Fruit fly (Drosophila melanogaster) whole organism, embryonic: ENCODE measurements around the gene Dpp10.
A peak's percentile ranks its signal among the peaks of the same experiment; 100 is the strongest.

Experiments used
- Asciz ChIP-seq: fragments of 200-800 bp; sonication (Bioruptor generic); optimal IDR thresholded peaks from 2 replicates; lab custom pipeline; 2017; ENCODE audit warnings: missing biosample characterization, mild to moderate bottlenecking, missing genetic modification characterization, missing genetic modification reagents
- CG14050 ChIP-seq: fragments of 200-800 bp; sonication (Bioruptor generic); IDR thresholded peaks from 3 replicates; pipeline ENCODE4 v1.3.6; 2022; ENCODE audit warnings: missing biosample characterization, missing genetic modification characterization
- CG1602 ChIP-seq: fragments of 200-800 bp; sonication (Bioruptor generic); optimal IDR thresholded peaks from 3 replicates; lab custom pipeline; 2016; ENCODE audit warnings: missing biosample characterization, missing genetic modification characterization
- CG17186 ChIP-seq: fragments of 200-800 bp; sonication (Bioruptor generic); optimal IDR thresholded peaks from 3 replicates; lab custom pipeline; 2017; ENCODE audit warnings: missing biosample characterization, missing genetic modification reagents, missing genetic modification characterization
- CG17359 ChIP-seq: fragments of 200-800 bp; sonication (Bioruptor generic); optimal IDR thresholded peaks from 3 replicates; lab custom pipeline; 2018; ENCODE audit warnings: missing biosample characterization, mild to moderate bottlenecking, missing genetic modification characterization, moderate library complexity
- CG17802 ChIP-seq: fragments of 200-800 bp; sonication (Bioruptor generic); optimal IDR thresholded peaks from 2 replicates; lab custom pipeline; 2018; ENCODE audit warnings: missing biosample characterization, mild to moderate bottlenecking, missing genetic modification characterization, moderate library complexity
- CG18011 ChIP-seq: fragments of 200-800 bp; sonication (Bioruptor generic); optimal IDR thresholded peaks from 2 replicates; lab custom pipeline; 2017; ENCODE audit warnings: missing biosample characterization, missing genetic modification characterization, mild to moderate bottlenecking, moderate library complexity, missing genotype
- CG3407 ChIP-seq: fragments of 200-800 bp; sonication (Bioruptor generic); optimal IDR thresholded peaks from 2 replicates; lab custom pipeline; 2018; ENCODE audit warnings: missing biosample characterization, mild to moderate bottlenecking, missing genetic modification characterization
- CG4404 ChIP-seq: fragments of 200-800 bp; sonication (Bioruptor generic); IDR thresholded peaks from 2 replicates; pipeline ENCODE4 v1.3.6; 2022; ENCODE audit warnings: missing biosample characterization, missing genetic modification characterization
- CG6254 ChIP-seq: fragments of 200-800 bp; sonication (Bioruptor generic); optimal IDR thresholded peaks from 3 replicates; lab custom pipeline; 2017; ENCODE audit warnings: mild to moderate bottlenecking, missing biosample characterization, missing genetic modification reagents, missing genetic modification characterization
- CG6689 ChIP-seq: fragments of 200-800 bp; sonication (Bioruptor generic); IDR thresholded peaks from 2 replicates; pipeline ENCODE4 v1.3.6; 2022; ENCODE audit warnings: missing biosample characterization, missing genetic modification characterization
- CG7372 ChIP-seq: fragments of 200-800 bp; sonication (Bioruptor generic); IDR thresholded peaks from 2 replicates; pipeline ENCODE4 v1.3.6; 2022; ENCODE audit warnings: missing biosample characterization, missing genetic modification characterization
- CG7987 ChIP-seq: fragments of 200-800 bp; sonication (Bioruptor generic); optimal IDR thresholded peaks from 2 replicates; lab custom pipeline; 2018; ENCODE audit warnings: missing biosample characterization, mild to moderate bottlenecking, missing genetic modification characterization, moderate library complexity
- CG9817 ChIP-seq: fragments of 200-800 bp; sonication (Bioruptor generic); optimal IDR thresholded peaks from 2 replicates; lab custom pipeline; 2018; ENCODE audit warnings: missing biosample characterization, mild to moderate bottlenecking, missing genetic modification characterization, moderate library complexity
- CHES-1-like ChIP-seq: fragments of 200-800 bp; sonication (Bioruptor generic); optimal IDR thresholded peaks from 2 replicates; lab custom pipeline; 2016; ENCODE audit warnings: missing biosample characterization, missing genetic modification characterization
- CkIIα-i1 ChIP-seq: fragments of 200-800 bp; sonication (Bioruptor generic); IDR thresholded peaks from 2 replicates; pipeline ENCODE4 v1.3.6; 2022; ENCODE audit warnings: missing biosample characterization, missing genetic modification characterization
- Drgx ChIP-seq: fragments of 200-800 bp; sonication (Bioruptor generic); IDR thresholded peaks from 2 replicates; pipeline ENCODE4 v1.3.6; 2022; ENCODE audit warnings: missing biosample characterization, missing genetic modification characterization
- Eip74EF ChIP-seq, 2 experiments: fragments of 200-800 bp in 1 of 2; fragments of >200 bp in 1 of 2; sonication (Bioruptor generic) in 1 of 2; optimal IDR thresholded peaks; 2 replicates each; lab custom pipeline; 2017 to 2019; ENCODE audit warnings: missing biosample characterization in 2 of 2, missing genetic modification characterization in 2 of 2, mild to moderate bottlenecking in 1 of 2, moderate library complexity in 1 of 2
- Gug ChIP-seq: fragments of 200-800 bp; sonication (Bioruptor generic); IDR thresholded peaks from 4 replicates; pipeline ENCODE4 v1.3.6; 2022; ENCODE audit warnings: missing biosample characterization, missing genetic modification characterization
- HLH3B ChIP-seq: fragments of 200-800 bp; sonication (Bioruptor generic); IDR thresholded peaks from 2 replicates; pipeline ENCODE4 v1.3.6; 2022; ENCODE audit warnings: missing biosample characterization, missing genetic modification characterization
- Lhr ChIP-seq: fragments of 200-800 bp; sonication (Bioruptor generic); optimal IDR thresholded peaks from 3 replicates; lab custom pipeline; 2017; ENCODE audit warnings: mild to moderate bottlenecking, missing biosample characterization, missing genetic modification reagents, missing genetic modification characterization
- Max ChIP-seq: fragments of 200-800 bp; sonication (Bioruptor generic); optimal IDR thresholded peaks from 2 replicates; lab custom pipeline; 2016; ENCODE audit warnings: missing biosample characterization, mild to moderate bottlenecking, missing genetic modification characterization
- Med ChIP-seq: fragments of 200-800 bp; sonication (Bioruptor generic); peaks from one replicate; lab custom pipeline; 2016; ENCODE audit warnings: missing biosample characterization, missing genetic modification characterization, mild to moderate bottlenecking, inconsistent platforms, moderate library complexity
- Neu2 ChIP-seq: fragments of 200-800 bp; sonication (Bioruptor generic); optimal IDR thresholded peaks from 3 replicates; lab custom pipeline; 2016; ENCODE audit warnings: missing biosample characterization, missing genetic modification characterization, borderline replicate concordance
- Nf-YA ChIP-seq: fragments of 200-800 bp; sonication (Bioruptor generic); IDR thresholded peaks from 2 replicates; pipeline ENCODE4 v1.3.6; 2022; ENCODE audit warnings: missing biosample characterization, missing genetic modification characterization
- Nf-YC ChIP-seq: fragments of 200-800 bp; optimal IDR thresholded peaks from 3 replicates; lab custom pipeline; 2019; ENCODE audit warnings: missing biosample characterization, mild to moderate bottlenecking, missing genetic modification characterization, moderate library complexity
- Oaz ChIP-seq: fragments of 200-800 bp; sonication (Bioruptor generic); IDR thresholded peaks from 2 replicates; pipeline ENCODE4 v1.3.6; 2022; ENCODE audit warnings: missing biosample characterization, missing genetic modification characterization
- Rfx ChIP-seq: fragments of 200-800 bp; sonication (Bioruptor generic); IDR thresholded peaks from 2 replicates; pipeline ENCODE4 v1.3.6; 2022; ENCODE audit warnings: missing biosample characterization, missing genetic modification characterization
- Sin3A ChIP-seq: fragments of >200 bp; optimal IDR thresholded peaks from 2 replicates; lab custom pipeline; 2018
- Usf ChIP-seq: fragments of 200-800 bp; sonication (Bioruptor generic); optimal IDR thresholded peaks from 2 replicates; lab custom pipeline; 2017; ENCODE audit warnings: missing genotype, missing biosample characterization, missing genetic modification characterization
- ac ChIP-seq: fragments of 200-800 bp; sonication (Bioruptor generic); optimal IDR thresholded peaks from 3 replicates; lab custom pipeline; 2017; ENCODE audit warnings: missing biosample characterization, mild to moderate bottlenecking, missing genetic modification characterization
- al ChIP-seq: fragments of 200-800 bp; sonication (Bioruptor generic); IDR thresholded peaks from 2 replicates; pipeline ENCODE4 v1.3.6; 2022; ENCODE audit warnings: missing biosample characterization, missing genetic modification characterization
- aop ChIP-seq: fragments of 200-800 bp; sonication (Bioruptor generic); IDR thresholded peaks from 2 replicates; pipeline ENCODE4 v1.3.6; 2022; ENCODE audit warnings: missing biosample characterization, missing genetic modification characterization
- chif ChIP-seq, 2 experiments: fragments of 200-800 bp; sonication (Bioruptor generic); optimal IDR thresholded peaks; 3 replicates each; lab custom pipeline; 2016; ENCODE audit warnings: missing biosample characterization in 2 of 2, missing genetic modification characterization in 2 of 2
- chn ChIP-seq: fragments of 200-800 bp; sonication (Bioruptor generic); optimal IDR thresholded peaks from 2 replicates; lab custom pipeline; 2016; ENCODE audit warnings: missing biosample characterization, missing genetic modification characterization
- crp ChIP-seq, 2 experiments: fragments of 200-800 bp; sonication (Bioruptor generic); optimal IDR thresholded peaks; 2 replicates in 1 of 2; 3 replicates in 1 of 2; lab custom pipeline; 2017; ENCODE audit warnings: missing biosample characterization in 2 of 2, missing genetic modification characterization in 2 of 2, mild to moderate bottlenecking in 1 of 2, moderate library complexity in 1 of 2
- dm ChIP-seq: fragments of 200-800 bp; sonication (Bioruptor generic); optimal IDR thresholded peaks from 3 replicates; lab custom pipeline; 2016; ENCODE audit warnings: missing biosample characterization, missing genetic modification characterization
- eve ChIP-seq, 2 experiments: fragments of >200 bp; optimal IDR thresholded peaks; 2 replicates each; lab custom pipeline; 2017; ENCODE audit warnings: missing biosample characterization in 2 of 2, missing genetic modification characterization in 2 of 2
- fru ChIP-seq: fragments of >200 bp; optimal IDR thresholded peaks from 2 replicates; lab custom pipeline; 2017
- ftz-f1 ChIP-seq: fragments of 200-800 bp; sonication (Bioruptor generic); optimal IDR thresholded peaks from 2 replicates; lab custom pipeline; 2016; ENCODE audit warnings: missing biosample characterization, missing genetic modification characterization
- gcm ChIP-seq: fragments of 200-800 bp; sonication (Bioruptor generic); optimal IDR thresholded peaks from 2 replicates; lab custom pipeline; 2019; ENCODE audit warnings: missing biosample characterization, mild to moderate bottlenecking, missing genetic modification characterization, moderate library complexity
- grau ChIP-seq: fragments of 200-800 bp; optimal IDR thresholded peaks from 3 replicates; lab custom pipeline; 2019; ENCODE audit warnings: missing biosample characterization, mild to moderate bottlenecking, missing genetic modification characterization, moderate library complexity
- hth ChIP-seq: fragments of >200 bp; optimal IDR thresholded peaks from 2 replicates; lab custom pipeline; 2017; ENCODE audit warnings: inconsistent platforms
- lola ChIP-seq, 3 experiments: fragments of >200 bp in 2 of 3; fragments of 200-800 bp in 1 of 3; sonication (Bioruptor generic) in 1 of 3; optimal IDR thresholded peaks; 2 replicates each; lab custom pipeline; 2017 to 2019; ENCODE audit warnings: missing biosample characterization in 3 of 3, missing genetic modification characterization in 3 of 3, mild to moderate bottlenecking in 1 of 3, moderate library complexity in 1 of 3
- mirr ChIP-seq: fragments of 200-800 bp; sonication (Bioruptor generic); optimal IDR thresholded peaks from 3 replicates; lab custom pipeline; 2018; ENCODE audit warnings: missing biosample characterization, mild to moderate bottlenecking, missing genetic modification characterization
- psq ChIP-seq: fragments of 200-800 bp; sonication (Bioruptor generic); optimal IDR thresholded peaks from 2 replicates; lab custom pipeline; 2017; ENCODE audit warnings: missing biosample characterization, missing genetic modification characterization
- ranshi ChIP-seq: fragments of 200-800 bp; sonication (Bioruptor generic); IDR thresholded peaks from 2 replicates; pipeline ENCODE4 v1.3.6; 2022; ENCODE audit warnings: missing biosample characterization, missing genetic modification characterization
- wor ChIP-seq: fragments of 200-800 bp; sonication (Bioruptor generic); IDR thresholded peaks from 2 replicates; pipeline ENCODE4 v1.3.6; 2022; ENCODE audit warnings: missing biosample characterization, missing genetic modification characterization
- zen ChIP-seq: fragments of 200-800 bp; sonication (Bioruptor generic); optimal IDR thresholded peaks from 3 replicates; lab custom pipeline; 2018; ENCODE audit warnings: missing biosample characterization, mild to moderate bottlenecking, missing genetic modification characterization, moderate library complexity

Dpp10 gene

DNA sequence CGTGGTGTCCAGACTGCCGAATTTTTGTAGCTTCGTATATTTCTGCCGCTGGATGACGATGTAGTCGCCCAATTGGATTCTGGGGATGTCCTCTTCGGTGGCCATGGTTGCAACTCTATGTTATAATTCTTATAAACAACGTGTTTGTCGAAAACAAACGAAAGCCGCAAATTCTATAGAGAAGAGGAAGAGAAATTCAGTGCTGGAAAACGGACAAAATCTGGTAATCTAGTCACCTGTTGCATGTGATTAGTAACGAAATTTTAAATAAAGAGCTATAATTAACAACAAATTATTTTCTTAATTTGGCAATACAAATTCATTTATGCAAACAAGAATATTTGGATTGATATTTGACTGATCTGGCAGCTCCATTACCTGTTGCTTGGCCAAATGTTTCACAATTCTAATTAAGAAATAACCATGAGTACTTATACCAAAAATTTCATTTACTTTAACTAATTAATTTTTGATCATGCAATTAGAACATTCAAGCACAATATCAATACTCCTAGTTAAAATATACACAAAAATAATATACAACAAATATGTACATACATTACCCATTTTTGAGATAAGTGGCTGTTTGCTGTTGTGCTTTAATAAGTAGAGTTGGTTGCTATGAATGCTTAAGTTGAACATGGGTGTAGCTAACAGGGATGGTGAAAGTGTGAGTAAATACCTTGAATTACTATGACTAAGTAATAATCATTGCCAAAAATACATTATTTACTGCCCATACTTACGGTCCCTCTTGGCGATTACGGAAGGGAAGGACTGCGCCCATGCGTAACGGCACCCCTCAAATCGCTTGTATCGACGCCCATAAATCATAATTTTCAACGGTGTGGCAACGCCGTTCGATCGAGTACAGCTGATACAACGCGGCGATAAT is 39.2 kb downstream of the Dpp10 start, which contains the start of the genes Trmt6 and Ent2 (continued):
- TF ChIP-seq grau (tag; lab: Kevin White, UChicago) = peak; percentile 94
- TF ChIP-seq CG9817 (tag; lab: Kevin White, UChicago) = peak; percentile 97
- TF ChIP-seq al (GFP tag; lab: Robert Waterston, UW) = peak; percentile 96
- TF ChIP-seq CG6689 (GFP tag; lab: Robert Waterston, UW) = peak; percentile 97
- TF ChIP-seq Gug (GFP tag; lab: Robert Waterston, UW) = peak; percentile 99
- TF ChIP-seq Asciz = peak; percentile 90
- no peak for TF ChIP-seq hth (lab: Kevin White, UChicago)
- peak; percentile 91 for TF ChIP-seq Neu2 (GFP tag; lab: Kevin White, UChicago)
- TF ChIP-seq eve (GFP tag; optimal IDR thresholded peaks at IDR 0.05; lab: Kevin White, UChicago) = no peak
- peak; percentile 97 for TF ChIP-seq Drgx (GFP tag; lab: Robert Waterston, UW)
- peak; percentile 71 for TF ChIP-seq Lhr (GFP tag; lab: Kevin White, UChicago)
- peak; percentile 91 for TF ChIP-seq aop (GFP tag; lab: Robert Waterston, UW)
- peak; percentile 97 for TF ChIP-seq chn (GFP tag; lab: Kevin White, UChicago)
- peak; percentile 96 for TF ChIP-seq CG14050
- TF ChIP-seq CG17186 (GFP tag; lab: Kevin White, UChicago) = peak; percentile 91
- TF ChIP-seq wor (GFP tag; lab: Robert Waterston, UW) = peak; percentile 92
- peak; percentile 66 for TF ChIP-seq CG3407 (GFP tag; lab: Kevin White, UChicago)
- TF ChIP-seq gcm = peak; percentile 75
- TF ChIP-seq Sin3A (lab: Kevin White, UChicago) = peak; percentile 2
- peak; percentile 91 for TF ChIP-seq CG18011 (GFP tag; lab: Kevin White, UChicago)
- TF ChIP-seq ftz-f1 = peak; percentile 62
- peak; percentile 79 for TF ChIP-seq Nf-YC
- TF ChIP-seq mirr (GFP tag; lab: Kevin White, UChicago) = peak; percentile 96
- peak; percentile 100 for TF ChIP-seq Med (GFP tag; lab: Kevin White, UChicago)
- peak; percentile 83 for TF ChIP-seq psq (GFP tag; lab: Kevin White, UChicago)
- peak; percentile 97 for TF ChIP-seq CG4404
- peak in 1 of 2 experiments; percentile 88 for TF ChIP-seq Eip74EF (GFP tag; optimal IDR thresholded peaks at IDR 0.05; lab: Kevin White, UChicago)
- peak; percentile 98 for TF ChIP-seq HLH3B (GFP tag; lab: Robert Waterston, UW)
- TF ChIP-seq fru = no peak
- peak; percentile 82 for TF ChIP-seq CG6254
- TF ChIP-seq dm = peak; percentile 91
- peak; percentile 90 for TF ChIP-seq Max (GFP tag; lab: Kevin White, UChicago)
- peak; percentile 98 for TF ChIP-seq ranshi (GFP tag; lab: Robert Waterston, UW)
- TF ChIP-seq CkIIα-i1 (GFP tag; lab: Robert Waterston, UW) = peak; percentile 87
- TF ChIP-seq CG17359 (tag; lab: Kevin White, UChicago) = peak; percentile 94
- peak; percentile 91 to 96 for TF ChIP-seq chif (GFP tag; optimal IDR thresholded peaks at IDR 0.05; lab: Kevin White, UChicago)
- peak; percentile 48 to 85 for TF ChIP-seq crp (GFP tag; optimal IDR thresholded peaks at IDR 0.05; lab: Kevin White, UChicago)
- TF ChIP-seq CG17802 (tag; lab: Kevin White, UChicago) = peak; percentile 84
- peak; percentile 95 for TF ChIP-seq CHES-1-like (GFP tag; lab: Kevin White, UChicago)
- TF ChIP-seq CG7372 (GFP tag; lab: Robert Waterston, UW) = peak; percentile 96
- peak; percentile 88 for TF ChIP-seq zen (tag; lab: Kevin White, UChicago)
- TF ChIP-seq lola (GFP tag; optimal IDR thresholded peaks at IDR 0.05; lab: Kevin White, UChicago) = peak in 1 of 3 experiments; percentile 87
- TF ChIP-seq Rfx (GFP tag; lab: Robert Waterston, UW) = peak; percentile 99
- peak; percentile 94 for TF ChIP-seq Nf-YA (GFP tag; lab: Robert Waterston, UW)
- peak; percentile 95 for TF ChIP-seq Usf (GFP tag; lab: Kevin White, UChicago)
- peak; percentile 96 for TF ChIP-seq Oaz
- peak; percentile 82 for TF ChIP-seq CG7987 (GFP tag; lab: Kevin White, UChicago)
- peak; percentile 56 for TF ChIP-seq ac (GFP tag; lab: Kevin White, UChicago)
- TF ChIP-seq CG1602 = peak; percentile 95
